Worm (Caenorhabditis elegans): ENCODE results near the gene mig-21.

DNA sequence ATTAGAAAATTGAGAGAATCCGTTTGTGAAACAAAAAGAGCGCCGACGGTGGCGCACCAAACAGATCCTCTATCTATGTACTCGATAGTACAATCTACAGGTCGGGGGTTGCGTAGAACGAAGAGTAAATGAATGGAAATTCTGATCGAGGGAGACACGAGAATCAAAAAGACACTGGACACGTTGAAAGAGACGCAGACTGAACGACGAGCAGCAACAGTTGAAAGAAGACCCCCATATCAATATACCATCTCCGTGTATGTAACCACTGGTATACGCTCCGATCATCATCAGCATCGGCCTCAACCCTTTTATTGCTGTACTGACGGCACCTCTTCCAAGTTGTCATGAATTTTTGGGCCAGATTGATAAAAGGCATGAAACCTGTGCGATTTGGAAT is 41.9 kb downstream of the mig-21 start:
- TF ChIP-seq nhr-90 (tag; optimal IDR thresholded peaks at IDR 0.05; ENCODE audit: poor library complexity) (no peak), nhr-76 (tag; optimal IDR thresholded peaks at IDR 0.05) (no peak), mab-9 (GFP tag; IDR thresholded peaks at IDR 0.05) (no peak), nhr-28 (tag; optimal IDR thresholded peaks at IDR 0.05) (no peak), ztf-4 (tag; optimal IDR thresholded peaks at IDR 0.05) (no peak), nhr-84 (tag; optimal IDR thresholded peaks at IDR 0.05) (no peak), zag-1 (tag; optimal IDR thresholded peaks at IDR 0.05) (no peak), lin-13 (GFP tag; optimal IDR thresholded peaks at IDR 0.05) (no peak), ama-1 (optimal IDR thresholded peaks at IDR 0.05) (peak; percentile 38), lin-39 (tag; optimal IDR thresholded peaks at IDR 0.05) (no peak), tlp-1 (tag; optimal IDR thresholded peaks at IDR 0.05) (no peak), alr-1 (tag; optimal IDR thresholded peaks at IDR 0.05; ENCODE audit: borderline replicate concordance) (no peak)
